Worm (Caenorhabditis elegans): ENCODE data around the gene lgc-29.

Gene lgc-29

ce11 chrV:4134728-4135127 lies 4.1 kb upstream of the lgc-29 start, which contains the start of gene lgc-1:
lgc-1 (plus strand) TSS chrV:4135028.
- no peak for TF ChIP-seq elt-1 (tag; optimal IDR thresholded peaks at IDR 0.05)
- TF ChIP-seq alr-1 (tag; optimal IDR thresholded peaks at IDR 0.05) = no peak
- TF ChIP-seq lin-13 (GFP tag; optimal IDR thresholded peaks at IDR 0.05) = no peak
- TF ChIP-seq skn-1 (tag; optimal IDR thresholded peaks at IDR 0.05) = no peak
- no peak for TF ChIP-seq nhr-237 (tag; optimal IDR thresholded peaks at IDR 0.05)
- no peak for TF ChIP-seq mab-5 (tag; optimal IDR thresholded peaks at IDR 0.05)
- no peak for TF ChIP-seq sem-4 (tag; optimal IDR thresholded peaks at IDR 0.05)
- no peak for TF ChIP-seq unc-55 (GFP tag; optimal IDR thresholded peaks at IDR 0.05)
- TF ChIP-seq ztf-1 (GFP tag; conservative IDR thresholded peaks at IDR 0.05) = no peak
- no peak for TF ChIP-seq lsy-2 (tag; optimal IDR thresholded peaks at IDR 0.05)
- no peak for TF ChIP-seq ceh-82 (tag; optimal IDR thresholded peaks at IDR 0.05)

ce11 chrV:4143034-4143433 lies 4.2 kb downstream of the lgc-29 start:
- no peak for TF ChIP-seq ceh-16 (tag; optimal IDR thresholded peaks at IDR 0.05)
- TF ChIP-seq ama-1 (optimal IDR thresholded peaks at IDR 0.05) = no peak
- TF ChIP-seq F13H6.1 (tag; optimal IDR thresholded peaks at IDR 0.05) = peak; percentile 76
- no peak for TF ChIP-seq ztf-11 (tag; optimal IDR thresholded peaks at IDR 0.05)
- TF ChIP-seq ZK546.5 (tag; optimal IDR thresholded peaks at IDR 0.05) = no peak
- TF ChIP-seq aly-2 (tag; optimal IDR thresholded peaks at IDR 0.05) = no peak
- TF ChIP-seq blmp-1 (tag; optimal IDR thresholded peaks at IDR 0.05; ENCODE audit: insufficient read depth) = peak; percentile 27
- TF ChIP-seq unc-62 (GFP tag; optimal IDR thresholded peaks at IDR 0.05) = no peak
- no peak for TF ChIP-seq elt-3 (tag; optimal IDR thresholded peaks at IDR 0.05)
- no peak for TF ChIP-seq nhr-10 (tag; optimal IDR thresholded peaks at IDR 0.05)
- peak; percentile 78 for TF ChIP-seq gmeb-1 (tag; optimal IDR thresholded peaks at IDR 0.05)
- TF ChIP-seq lsy-2 (tag; optimal IDR thresholded peaks at IDR 0.05) = peak; percentile 53 to 90
- no peak for TF ChIP-seq nhr-77 (tag; optimal IDR thresholded peaks at IDR 0.05)
- TF ChIP-seq ztf-1 (GFP tag; conservative IDR thresholded peaks at IDR 0.05) = no peak
- no peak for TF ChIP-seq unc-39 (tag; optimal IDR thresholded peaks at IDR 0.05)
- TF ChIP-seq nhr-237 (tag; optimal IDR thresholded peaks at IDR 0.05) = no peak
- peak; percentile 4 for TF ChIP-seq snpc-4 (tag; optimal IDR thresholded peaks at IDR 0.05)
- TF ChIP-seq nhr-25 (tag; optimal IDR thresholded peaks at IDR 0.05) = peak; percentile 91
- no peak for TF ChIP-seq mbf-1 (tag; optimal IDR thresholded peaks at IDR 0.05)
- no peak for TF ChIP-seq nhr-23 (tag; optimal IDR thresholded peaks at IDR 0.05)
- TF ChIP-seq skn-1 (tag; optimal IDR thresholded peaks at IDR 0.05) = no peak
- no peak for TF ChIP-seq elt-1 (tag; optimal IDR thresholded peaks at IDR 0.05)
- no peak for TF ChIP-seq dmd-4 (tag; optimal IDR thresholded peaks at IDR 0.05)
- TF ChIP-seq C34F6.9 (tag; optimal IDR thresholded peaks at IDR 0.05) = peak; percentile 95
- peak; percentile 82 for TF ChIP-seq mab-5 (tag; optimal IDR thresholded peaks at IDR 0.05)
- peak; percentile 73 for TF ChIP-seq sem-4 (tag; optimal IDR thresholded peaks at IDR 0.05)
- peak; percentile 77 for TF ChIP-seq unc-55 (GFP tag; optimal IDR thresholded peaks at IDR 0.05)
- no peak for TF ChIP-seq R02D3.7 (tag; optimal IDR thresholded peaks at IDR 0.05)
- peak; percentile 63 for TF ChIP-seq ztf-4 (tag; optimal IDR thresholded peaks at IDR 0.05)
- no peak for TF ChIP-seq peb-1 (tag; optimal IDR thresholded peaks at IDR 0.05)
- peak; percentile 69 for TF ChIP-seq Y55F3AM.14 (GFP tag; optimal IDR thresholded peaks at IDR 0.05)
- TF ChIP-seq alr-1 (tag; optimal IDR thresholded peaks at IDR 0.05) = no peak
- TF ChIP-seq nhr-11 (tag; optimal IDR thresholded peaks at IDR 0.05) = no peak
- peak; percentile 87 for TF ChIP-seq crh-2 (tag; optimal IDR thresholded peaks at IDR 0.05)
- TF ChIP-seq sma-9 (GFP tag; optimal IDR thresholded peaks at IDR 0.05) = peak; percentile 89
- TF ChIP-seq sma-9 (tag; optimal IDR thresholded peaks at IDR 0.05) = no peak
- no peak for TF ChIP-seq nhr-12 (tag; optimal IDR thresholded peaks at IDR 0.05)
- TF ChIP-seq nhr-21 (tag; optimal IDR thresholded peaks at IDR 0.05) = peak; percentile 72
- TF ChIP-seq mdl-1 (tag; optimal IDR thresholded peaks at IDR 0.05) = peak in 1 of 2 experiments; percentile 33
- no peak for TF ChIP-seq lin-39 (tag; optimal IDR thresholded peaks at IDR 0.05)
- TF ChIP-seq nhr-129 (tag; optimal IDR thresholded peaks at IDR 0.05) = peak; percentile 60
- peak; percentile 38 for TF ChIP-seq lin-11 (tag; optimal IDR thresholded peaks at IDR 0.05)
- TF ChIP-seq zag-1 (tag; optimal IDR thresholded peaks at IDR 0.05) = peak; percentile 40
- TF ChIP-seq lin-13 (GFP tag; optimal IDR thresholded peaks at IDR 0.05) = peak; percentile 78
- TF ChIP-seq ceh-82 (tag; optimal IDR thresholded peaks at IDR 0.05) = no peak
- peak; percentile 54 for TF ChIP-seq egl-27 (tag; optimal IDR thresholded peaks at IDR 0.05)
- TF ChIP-seq sma-3 (GFP tag; optimal IDR thresholded peaks at IDR 0.05) = peak; percentile 78
- TF ChIP-seq fos-1 (tag; optimal IDR thresholded peaks at IDR 0.05) = peak; percentile 40
- no peak for TF ChIP-seq nhr-6 (tag; optimal IDR thresholded peaks at IDR 0.05)
